Worm (Caenorhabditis elegans) whole organism, L4/young adult: ENCODE data around the gene vha-17.
"Not testable (repeated sequence)": the region's sequence is repeated elsewhere in the genome, so short reads cannot be mapped to it uniquely, and the experiment has no call there.

Experiments used
- W03F9.2 ChIP-seq: fragments of 150-350 bp; optimal IDR thresholded peaks from 2 replicates; lab custom pipeline; 2014; ENCODE audit warnings: missing biosample characterization, missing genetic modification characterization
- dao-5 ChIP-seq: sonication (generic microtip); optimal IDR thresholded peaks from 2 replicates; lab custom pipeline; 2016; ENCODE audit warnings: missing genotype, missing genetic modification characterization, moderate library complexity, missing compliant biosample characterization
- him-1 ChIP-seq: sonication (generic microtip); optimal IDR thresholded peaks from 2 replicates; lab custom pipeline; 2016; ENCODE audit warnings: missing genotype, missing genetic modification reagents, missing genetic modification characterization, missing compliant biosample characterization

Gene vha-17

ce11 chrIV:9321039-9321851, at the start of gene vha-17, which contains the start of gene F49C12.12:
TSS of gene vha-17 (plus strand) at chrIV:9321801.
TSS of gene F49C12.12 (minus strand) at chrIV:9321089.
- TF ChIP-seq dao-5 (tag; lab: Kevin White, UChicago) (no peak), W03F9.2 (peak; percentile 28)

DNA sequence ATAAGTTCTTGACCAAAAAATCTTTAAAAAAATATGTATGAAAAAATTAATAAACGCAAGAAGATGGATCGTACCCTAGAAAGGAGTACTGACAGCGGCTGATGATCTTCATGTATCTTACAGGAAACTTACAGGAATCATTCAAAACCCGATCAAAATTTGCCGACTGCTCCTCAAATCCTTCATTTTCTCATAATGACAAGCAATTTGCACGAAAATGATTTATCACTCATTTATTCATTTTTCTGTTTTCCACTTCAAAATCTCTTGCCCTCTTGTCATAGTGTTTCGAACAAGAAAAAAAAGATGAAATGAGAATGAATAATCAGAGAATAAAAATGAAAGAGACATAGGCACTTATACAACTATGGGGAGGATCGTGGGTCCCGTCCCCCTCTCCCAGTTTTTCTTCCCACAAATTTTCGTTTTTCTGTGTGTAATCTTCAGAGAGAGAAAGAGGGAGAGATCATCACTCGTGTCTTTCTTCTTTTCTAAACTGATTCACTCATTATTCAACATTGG, 47.5 kb upstream of the vha-17 start, which contains the start of gene nmy-3:
TSS of gene nmy-3 (plus strand) at position 472 of the 522 bp plus-strand sequence.
- TF ChIP-seq dao-5 (tag; lab: Kevin White, UChicago), result no peak
- TF ChIP-seq him-1 (tag; lab: Kevin White, UChicago), result no peak
- no peak for TF ChIP-seq W03F9.2

DNA sequence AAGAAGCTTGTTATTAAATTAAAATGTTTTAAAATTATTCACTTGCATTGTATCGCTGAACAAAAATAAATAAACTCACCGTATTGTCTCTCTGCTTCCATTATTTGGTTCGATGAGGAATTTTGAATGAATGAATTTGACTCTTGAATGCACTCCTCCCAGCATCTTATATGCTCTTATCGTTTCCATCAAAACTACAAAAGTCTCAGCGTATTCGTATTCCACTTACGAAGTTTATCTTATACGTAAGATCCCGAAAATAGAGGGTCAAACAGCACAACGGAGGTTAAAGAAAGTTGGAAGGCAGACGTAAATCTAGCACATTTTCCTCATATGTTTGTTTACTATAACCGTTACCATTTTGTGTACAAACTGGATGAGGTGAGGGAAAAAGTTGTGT, 35.3 kb upstream of the vha-17 start, which contains the start of gene nhr-267:
TSS of gene nhr-267 (minus strand) at position 101 of the 400 bp plus-strand sequence.
- TF ChIP-seq him-1 (tag; lab: Kevin White, UChicago); dao-5 (tag; lab: Kevin White, UChicago); W03F9.2: not testable (repeated sequence)

- TF ChIP-seq W03F9.2 (no peak), dao-5 (tag; lab: Kevin White, UChicago) (no peak), him-1 (tag; lab: Kevin White, UChicago) (no peak)
Observed at ce11 chrIV:9289635-9290034, 32.0 kb upstream of the vha-17 start.

DNA sequence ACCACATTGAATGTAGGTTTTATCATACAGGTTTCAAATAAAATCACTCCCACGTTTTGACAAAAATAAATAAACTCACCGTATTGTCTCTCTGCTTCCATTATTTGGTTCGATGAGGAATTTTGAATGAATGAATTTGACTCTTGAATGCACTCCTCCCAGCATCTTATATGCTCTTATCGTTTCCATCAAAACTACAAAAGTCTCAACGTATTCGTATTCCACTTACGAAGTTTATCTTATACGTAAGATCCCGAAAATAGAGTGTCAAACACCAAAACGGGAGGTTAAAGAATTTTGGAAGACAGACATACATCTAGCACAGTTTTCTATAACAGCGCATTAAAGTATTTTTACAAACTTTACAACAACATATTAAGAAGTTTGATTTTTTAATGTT, 27.8 kb upstream of the vha-17 start, which contains the start of gene nhr-264:
TSS of gene nhr-264 (minus strand) at position 101 of the 400 bp plus-strand sequence.
- not testable (repeated sequence) for TF ChIP-seq him-1 (tag; lab: Kevin White, UChicago); dao-5 (tag; lab: Kevin White, UChicago); W03F9.2

- no peak for TF ChIP-seq him-1 (tag; lab: Kevin White, UChicago)
- no peak for TF ChIP-seq dao-5 (tag; lab: Kevin White, UChicago)
- no peak for TF ChIP-seq W03F9.2
Observed at ce11 chrIV:9296285-9296684, 25.3 kb upstream of the vha-17 start, which contains the start of gene F49C12.1. TSS of gene F49C12.1 (minus strand) at chrIV:9296354.

- no peak for TF ChIP-seq W03F9.2
- no peak for TF ChIP-seq him-1 (tag; lab: Kevin White, UChicago)
- no peak for TF ChIP-seq dao-5 (tag; lab: Kevin White, UChicago)
Observed at ce11 chrIV:9299145-9299544, 22.5 kb upstream of the vha-17 start, which contains the start of gene F49C12.2. TSS of gene F49C12.2 (minus strand) at chrIV:9299245.

DNA sequence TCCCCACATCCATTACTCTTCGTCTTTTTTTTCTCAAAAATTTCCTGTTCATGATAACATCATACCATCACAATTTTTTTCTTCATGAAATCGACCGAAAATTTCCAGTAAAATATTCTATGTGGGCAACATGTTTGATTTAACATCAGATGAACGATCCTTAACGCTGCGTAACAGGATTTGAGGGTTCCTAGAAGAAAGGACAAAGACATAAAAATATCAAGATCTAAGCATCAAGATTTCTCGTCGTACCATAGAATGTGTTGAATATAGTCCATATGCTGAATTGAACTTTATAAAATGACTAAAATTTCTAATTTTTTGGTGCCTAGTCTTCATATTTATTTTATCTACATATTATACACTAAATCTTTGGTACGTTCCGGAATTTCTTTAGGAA, 21.5 kb upstream of the vha-17 start, which contains the start of gene F49C12.3:
TSS of gene F49C12.3 (plus strand) at position 301 of the 400 bp plus-strand sequence.
- TF ChIP-seq W03F9.2 (no peak), him-1 (tag; lab: Kevin White, UChicago) (no peak), dao-5 (tag; lab: Kevin White, UChicago) (no peak)

DNA sequence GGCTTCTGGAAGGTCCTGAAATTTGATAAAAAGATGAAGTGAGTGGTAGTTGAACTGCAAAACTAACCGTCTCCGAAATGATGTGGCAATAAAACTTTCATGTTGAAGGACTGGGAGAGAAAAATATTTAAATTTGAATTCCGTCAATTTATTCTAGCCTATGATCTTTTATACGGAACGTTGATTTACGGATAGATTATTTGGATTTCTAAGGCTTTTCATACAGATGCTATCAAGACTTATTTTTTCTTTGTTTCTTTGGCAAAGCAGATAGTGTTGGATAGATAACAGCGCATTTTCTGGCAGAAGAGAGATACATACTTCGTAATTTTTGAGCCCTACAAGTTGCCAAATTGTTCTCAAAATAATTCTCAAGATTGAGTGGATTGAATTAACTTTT, 17.6 kb upstream of the vha-17 start, which contains the start of gene F49C12.4:
TSS of gene F49C12.4 (minus strand) at position 101 of the 400 bp plus-strand sequence.
- TF ChIP-seq dao-5 (tag; lab: Kevin White, UChicago) (no peak), W03F9.2 (no peak), him-1 (tag; lab: Kevin White, UChicago) (no peak)

ce11 chrIV:9304617-9305016, 17.0 kb upstream of the vha-17 start, which contains the start of gene F49C12.5:
TSS of gene F49C12.5 (plus strand) at chrIV:9304917.
- TF ChIP-seq dao-5 (tag; lab: Kevin White, UChicago) (no peak), W03F9.2 (no peak), him-1 (tag; lab: Kevin White, UChicago) (no peak)

DNA sequence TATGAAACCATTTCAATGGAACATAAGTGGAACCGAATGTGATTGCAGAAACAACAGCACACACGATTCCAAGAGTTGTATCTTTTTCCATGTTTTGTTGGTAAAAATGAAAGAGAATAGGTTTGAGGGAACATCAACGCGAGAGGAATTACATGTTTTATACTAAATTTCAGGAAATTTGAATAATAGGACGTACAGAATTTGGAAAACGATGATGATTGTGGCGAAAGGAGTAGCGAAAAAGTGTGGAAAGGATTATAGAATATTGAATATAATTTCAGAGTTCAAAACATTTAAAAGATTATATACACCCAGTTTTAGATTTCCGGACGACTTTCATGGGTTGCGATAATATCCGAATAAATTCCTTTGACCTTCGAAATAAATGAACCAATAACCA, 12.6 kb upstream of the vha-17 start, which contains the start of gene F49C12.6:
TSS of gene F49C12.6 (minus strand) at position 101 of the 400 bp plus-strand sequence.
- TF ChIP-seq W03F9.2 (no peak), dao-5 (tag; lab: Kevin White, UChicago) (no peak), him-1 (tag; lab: Kevin White, UChicago) (no peak)

- TF ChIP-seq dao-5 (tag; lab: Kevin White, UChicago) (no peak), him-1 (tag; lab: Kevin White, UChicago) (no peak), W03F9.2 (no peak)
Observed at ce11 chrIV:9310935-9311566, 10.6 kb upstream of the vha-17 start.

DNA sequence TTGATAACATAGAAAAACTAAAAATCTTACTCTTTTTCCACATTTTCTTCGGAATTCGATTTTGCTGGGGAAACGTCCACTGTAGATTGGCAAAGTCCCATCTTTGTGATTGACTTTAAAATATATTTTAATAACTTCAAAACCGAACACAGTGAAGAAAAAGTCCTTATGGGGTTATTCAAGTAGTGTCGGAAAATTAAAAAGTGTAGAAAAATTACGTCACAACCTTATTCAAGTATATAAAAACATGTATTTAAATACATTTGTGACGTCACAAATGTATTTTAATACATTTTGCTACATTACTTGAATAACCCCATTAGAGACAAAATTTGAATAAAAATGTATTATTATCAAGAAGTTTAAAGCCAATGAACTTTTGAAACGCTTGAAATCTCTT, 8.8 kb upstream of the vha-17 start, which contains the start of gene F49C12.7:
TSS of gene F49C12.7 (minus strand) at position 101 of the 400 bp plus-strand sequence.
- TF ChIP-seq him-1 (tag; lab: Kevin White, UChicago); W03F9.2; dao-5 (tag; lab: Kevin White, UChicago): not testable (repeated sequence)
